Fruit fly (Drosophila melanogaster) whole organism, embryonic: ENCODE results near the gene slp1.
A peak's percentile ranks its signal among the peaks of the same experiment; 100 is the strongest.

Source experiments
- Ada2b ChIP-seq: fragments of 200-800 bp; sonication (Bioruptor generic); IDR thresholded peaks from 2 replicates; pipeline ENCODE4 v1.3.6; 2022; ENCODE audit warnings: missing biosample characterization, missing genetic modification characterization
- Atf6 ChIP-seq: fragments of 200-800 bp; sonication (Bioruptor generic); IDR thresholded peaks from 2 replicates; pipeline ENCODE4 v1.3.6; 2022; ENCODE audit warnings: missing biosample characterization, missing genetic modification characterization
- CG10209 ChIP-seq: fragments of 200-800 bp; sonication (Bioruptor generic); optimal IDR thresholded peaks from 3 replicates; lab custom pipeline; 2017; ENCODE audit warnings: missing biosample characterization, mild to moderate bottlenecking, missing genetic modification characterization, missing genetic modification reagents
- CG10565 ChIP-seq: fragments of 200-800 bp; sonication (Bioruptor generic); optimal IDR thresholded peaks from 3 replicates; lab custom pipeline; 2016; ENCODE audit warnings: missing biosample characterization, mild to moderate bottlenecking, missing genetic modification characterization
- CG11723 ChIP-seq: fragments of 200-800 bp; sonication (Bioruptor generic); optimal IDR thresholded peaks from 2 replicates; lab custom pipeline; 2017; ENCODE audit warnings: missing biosample characterization, mild to moderate bottlenecking, missing genetic modification characterization
- CG12071 ChIP-seq: fragments of 200-800 bp; sonication (Bioruptor generic); optimal IDR thresholded peaks from 3 replicates; lab custom pipeline; 2018; ENCODE audit warnings: missing biosample characterization, mild to moderate bottlenecking, missing genetic modification characterization
- CG12155 ChIP-seq: fragments of 200-800 bp; sonication (Bioruptor generic); optimal IDR thresholded peaks from 3 replicates; lab custom pipeline; 2016; ENCODE audit warnings: missing biosample characterization, missing genetic modification characterization
- CG12942 ChIP-seq: fragments of 200-800 bp; sonication (Bioruptor generic); optimal IDR thresholded peaks from 3 replicates; lab custom pipeline; 2016; ENCODE audit warnings: missing biosample characterization, missing genetic modification characterization
- CG14050 ChIP-seq: fragments of 200-800 bp; sonication (Bioruptor generic); IDR thresholded peaks from 3 replicates; pipeline ENCODE4 v1.3.6; 2022; ENCODE audit warnings: missing biosample characterization, missing genetic modification characterization
- CG15514 ChIP-seq: fragments of 200-800 bp; sonication (Bioruptor generic); optimal IDR thresholded peaks from 3 replicates; lab custom pipeline; 2017; ENCODE audit warnings: missing biosample characterization, missing genetic modification characterization, mild to moderate bottlenecking, moderate library complexity, missing genetic modification reagents
- CG1647 ChIP-seq: fragments of 200-800 bp; sonication (Bioruptor generic); optimal IDR thresholded peaks from 3 replicates; lab custom pipeline; 2016; ENCODE audit warnings: missing biosample characterization, missing genetic modification characterization
- CG16813 ChIP-seq: fragments of 200-800 bp; sonication (Bioruptor generic); IDR thresholded peaks from 3 replicates; pipeline ENCODE4 v1.3.6; 2022; ENCODE audit warnings: missing biosample characterization, missing genetic modification characterization; ENCODE audit not compliant: partially characterized antibody
- CG17912 ChIP-seq: fragments of 200-800 bp; sonication (Bioruptor generic); optimal IDR thresholded peaks from 2 replicates; lab custom pipeline; 2018; ENCODE audit warnings: missing biosample characterization, mild to moderate bottlenecking, missing genetic modification characterization
- CG2712 ChIP-seq: fragments of 200-800 bp; optimal IDR thresholded peaks from 3 replicates; lab custom pipeline; 2019; ENCODE audit warnings: missing biosample characterization, mild to moderate bottlenecking, missing genetic modification characterization, moderate library complexity
- CG31365 ChIP-seq: fragments of 200-800 bp; sonication (Bioruptor generic); optimal IDR thresholded peaks from 2 replicates; lab custom pipeline; 2018; ENCODE audit warnings: missing biosample characterization, mild to moderate bottlenecking, missing genetic modification characterization
- CG34376 ChIP-seq: fragments of 200-800 bp; sonication (Bioruptor generic); optimal IDR thresholded peaks from 2 replicates; lab custom pipeline; 2018; ENCODE audit warnings: missing biosample characterization, mild to moderate bottlenecking, missing genetic modification characterization
- CG3726 ChIP-seq: fragments of 200-800 bp; sonication (Bioruptor generic); IDR thresholded peaks from 3 replicates; pipeline ENCODE4, ENCODE4 v1.3.6; 2022; ENCODE audit warnings: missing biosample characterization, missing genetic modification characterization
- CG6791 ChIP-seq: fragments of 200-800 bp; sonication (Bioruptor generic); IDR thresholded peaks from 3 replicates; pipeline ENCODE4 v1.3.6; 2022; ENCODE audit warnings: missing biosample characterization, missing genetic modification characterization; ENCODE audit not compliant: partially characterized antibody
- CG7745 ChIP-seq: fragments of 200-800 bp; sonication (Bioruptor generic); optimal IDR thresholded peaks from 2 replicates; lab custom pipeline; 2018; ENCODE audit warnings: missing biosample characterization, mild to moderate bottlenecking, missing genetic modification characterization, moderate library complexity
- CG8089 ChIP-seq: fragments of 200-800 bp; sonication (Bioruptor generic); optimal IDR thresholded peaks from 3 replicates; lab custom pipeline; 2016; ENCODE audit warnings: missing biosample characterization, missing genetic modification characterization
- CG9817 ChIP-seq: fragments of 200-800 bp; sonication (Bioruptor generic); optimal IDR thresholded peaks from 2 replicates; lab custom pipeline; 2018; ENCODE audit warnings: missing biosample characterization, mild to moderate bottlenecking, missing genetic modification characterization, moderate library complexity
- CG9932 ChIP-seq: fragments of 200-800 bp; sonication (Bioruptor generic); IDR thresholded peaks from 2 replicates; pipeline ENCODE4 v1.3.6; 2022; ENCODE audit warnings: missing biosample characterization, missing genetic modification characterization
- CkIIα-i1 ChIP-seq: fragments of 200-800 bp; sonication (Bioruptor generic); IDR thresholded peaks from 2 replicates; pipeline ENCODE4 v1.3.6; 2022; ENCODE audit warnings: missing biosample characterization, missing genetic modification characterization
- Doc2 ChIP-seq: fragments of 200-800 bp; sonication (Bioruptor generic); IDR thresholded peaks from 2 replicates; pipeline ENCODE4 v1.3.6; 2022; ENCODE audit warnings: missing biosample characterization, missing genetic modification characterization
- Gsc ChIP-seq: fragments of 200-800 bp; sonication (Bioruptor generic); IDR thresholded peaks from 2 replicates; pipeline ENCODE4 v1.3.6; 2022; ENCODE audit warnings: missing biosample characterization, missing genetic modification characterization
- Med ChIP-seq: fragments of 200-800 bp; sonication (Bioruptor generic); peaks from one replicate; lab custom pipeline; 2016; ENCODE audit warnings: missing biosample characterization, missing genetic modification characterization, mild to moderate bottlenecking, inconsistent platforms, moderate library complexity
- NFAT ChIP-seq: fragments of 200-800 bp; sonication (Bioruptor generic); IDR thresholded peaks from 2 replicates; pipeline ENCODE4 v1.3.6; 2022; ENCODE audit warnings: missing biosample characterization, missing genetic modification characterization
- Trl ChIP-seq, 3 experiments: fragments of >200 bp in 2 of 3; fragments of 200-800 bp in 1 of 3; sonication (Bioruptor generic) in 1 of 3; optimal IDR thresholded peaks; 2 replicates in 1 of 3; 3 replicates in 2 of 3; lab custom pipeline; 2016 to 2017; ENCODE audit warnings: missing biosample characterization in 1 of 3, missing genetic modification characterization in 1 of 3
- ash1 ChIP-seq: fragments of 200-800 bp; sonication (Bioruptor generic); optimal IDR thresholded peaks from 2 replicates; lab custom pipeline; 2018; ENCODE audit warnings: missing biosample characterization, mild to moderate bottlenecking, missing genetic modification characterization
- ato ChIP-seq: fragments of 200-800 bp; sonication (Bioruptor generic); IDR thresholded peaks from 2 replicates; pipeline ENCODE4 v1.3.6; 2022; ENCODE audit warnings: missing biosample characterization, missing genetic modification characterization; ENCODE audit not compliant: partially characterized antibody
- bigmax ChIP-seq: fragments of 200-800 bp; sonication (Bioruptor generic); optimal IDR thresholded peaks from 2 replicates; lab custom pipeline; 2018; ENCODE audit warnings: missing biosample characterization, mild to moderate bottlenecking, missing genetic modification characterization
- chm ChIP-seq: fragments of 200-800 bp; sonication (Bioruptor generic); IDR thresholded peaks from 2 replicates; pipeline ENCODE4 v1.3.6; 2022; ENCODE audit warnings: missing biosample characterization, missing genetic modification characterization
- dmrt11E ChIP-seq: fragments of 200-800 bp; sonication (Bioruptor generic); optimal IDR thresholded peaks from 3 replicates; lab custom pipeline; 2018; ENCODE audit warnings: missing biosample characterization, mild to moderate bottlenecking, missing genetic modification characterization, moderate library complexity
- en ChIP-seq: fragments of 200-800 bp; sonication (Bioruptor generic); optimal IDR thresholded peaks from 2 replicates; lab custom pipeline; 2016; ENCODE audit warnings: missing biosample characterization, missing genetic modification characterization
- eyg ChIP-seq: fragments of 200-800 bp; sonication (Bioruptor generic); optimal IDR thresholded peaks from 3 replicates; lab custom pipeline; 2016; ENCODE audit warnings: missing biosample characterization, missing genetic modification characterization
- gsb-n ChIP-seq: fragments of 200-800 bp; sonication (Bioruptor generic); optimal IDR thresholded peaks from 3 replicates; lab custom pipeline; 2018; ENCODE audit warnings: missing biosample characterization, mild to moderate bottlenecking, missing genetic modification characterization
- her ChIP-seq: fragments of 200-800 bp; sonication (Bioruptor generic); optimal IDR thresholded peaks from 2 replicates; lab custom pipeline; 2016; ENCODE audit warnings: missing biosample characterization, missing genetic modification characterization
- kah ChIP-seq: fragments of 200-800 bp; sonication (Bioruptor generic); optimal IDR thresholded peaks from 2 replicates; lab custom pipeline; 2018; ENCODE audit warnings: missing biosample characterization, mild to moderate bottlenecking, missing genetic modification characterization
- mirr ChIP-seq: fragments of 200-800 bp; sonication (Bioruptor generic); optimal IDR thresholded peaks from 3 replicates; lab custom pipeline; 2018; ENCODE audit warnings: missing biosample characterization, mild to moderate bottlenecking, missing genetic modification characterization
- pros ChIP-seq: fragments of 200-800 bp; sonication (Bioruptor generic); optimal IDR thresholded peaks from 3 replicates; lab custom pipeline; 2019; ENCODE audit warnings: missing biosample characterization, mild to moderate bottlenecking, missing genetic modification characterization, moderate library complexity
- psq ChIP-seq: fragments of 200-800 bp; sonication (Bioruptor generic); optimal IDR thresholded peaks from 2 replicates; lab custom pipeline; 2017; ENCODE audit warnings: missing biosample characterization, missing genetic modification characterization
- pum ChIP-seq: fragments of 200-800 bp; sonication (Bioruptor generic); optimal IDR thresholded peaks from 2 replicates; lab custom pipeline; 2016; ENCODE audit warnings: missing biosample characterization, missing genetic modification characterization
- pzg ChIP-seq: fragments of 200-800 bp; sonication (Bioruptor generic); optimal IDR thresholded peaks from 3 replicates; lab custom pipeline; 2018; ENCODE audit warnings: missing biosample characterization, mild to moderate bottlenecking, missing genetic modification characterization, moderate library complexity
- repo ChIP-seq: fragments of 200-800 bp; sonication (Bioruptor generic); optimal IDR thresholded peaks from 2 replicates; lab custom pipeline; 2016; ENCODE audit warnings: missing biosample characterization, missing genetic modification characterization
- sc ChIP-seq, 3 experiments: fragments of >200 bp in 2 of 3; fragments of 200-800 bp in 1 of 3; sonication (Bioruptor generic) in 1 of 3; optimal IDR thresholded peaks; 2 replicates in 2 of 3; 3 replicates in 1 of 3; lab custom pipeline; 2017; ENCODE audit warnings: mild to moderate bottlenecking in 1 of 3, missing biosample characterization in 1 of 3, missing genetic modification characterization in 1 of 3, missing genetic modification reagents in 1 of 3
- sima ChIP-seq: fragments of 200-800 bp; sonication (Bioruptor generic); optimal IDR thresholded peaks from 2 replicates; lab custom pipeline; 2016; ENCODE audit warnings: missing biosample characterization, missing genetic modification characterization
- sisA ChIP-seq: fragments of 200-800 bp; sonication (Bioruptor generic); IDR thresholded peaks from 2 replicates; pipeline ENCODE4 v1.3.6; 2022; ENCODE audit warnings: missing biosample characterization, missing genetic modification characterization
- usp ChIP-seq: fragments of >200 bp; optimal IDR thresholded peaks from 2 replicates; lab custom pipeline; 2017; ENCODE audit warnings: missing biosample characterization, missing genetic modification characterization
- z ChIP-seq: fragments of 200-800 bp; sonication (Bioruptor generic); IDR thresholded peaks from 3 replicates; pipeline ENCODE4 v1.3.6; 2022; ENCODE audit warnings: missing biosample characterization, missing genetic modification characterization
- zen2 ChIP-seq: fragments of 200-800 bp; sonication (Bioruptor generic); IDR thresholded peaks from 3 replicates; pipeline ENCODE4 v1.3.6; 2022; ENCODE audit warnings: missing biosample characterization, missing genetic modification characterization; ENCODE audit not compliant: partially characterized antibody

Gene slp1

dm6 chr2L:3786246-3786645 is 39.2 kb upstream of the slp1 start (continued):
- TF ChIP-seq Trl (optimal IDR thresholded peaks at IDR 0.05; lab: Kevin White, UChicago), result no peak
- TF ChIP-seq Trl (GFP tag; optimal IDR thresholded peaks at IDR 0.05; lab: Kevin White, UChicago), result peak; percentile 73
- no peak for TF ChIP-seq eyg (GFP tag; lab: Kevin White, UChicago)
- peak; percentile 67 for TF ChIP-seq CG10209
- peak; percentile 39; the same call in 1 of the 2 replicates for TF ChIP-seq Atf6
- TF ChIP-seq pum (GFP tag; lab: Kevin White, UChicago), result peak; percentile 62
- TF ChIP-seq Doc2, result no peak
- TF ChIP-seq CG7745 (tag; lab: Kevin White, UChicago), result no peak
- no peak for TF ChIP-seq CG12071 (GFP tag; lab: Kevin White, UChicago)
- TF ChIP-seq CG12155 (GFP tag; lab: Kevin White, UChicago), result peak; percentile 43
- no peak for TF ChIP-seq CG1647 (GFP tag; lab: Kevin White, UChicago)
- peak; percentile 93 for TF ChIP-seq NFAT (GFP tag; lab: Robert Waterston, UW)
- peak; percentile 69 for TF ChIP-seq CG2712
- peak; percentile 91 for TF ChIP-seq CG9932
- peak; percentile 10 for TF ChIP-seq repo (GFP tag; lab: Kevin White, UChicago)
- TF ChIP-seq en (GFP tag; lab: Kevin White, UChicago), result peak; percentile 3
- TF ChIP-seq psq (GFP tag; lab: Kevin White, UChicago), result peak; percentile 25
- TF ChIP-seq zen2 (GFP tag; lab: Robert Waterston, UW), result no peak
- no peak for TF ChIP-seq CG16813 (GFP tag; lab: Robert Waterston, UW)
- 0 out of 3 replicates have a peak, but pooled peaks have one; percentile 5 for TF ChIP-seq CG6791 (GFP tag; lab: Robert Waterston, UW)
- TF ChIP-seq CG11723 (GFP tag; lab: Kevin White, UChicago), result peak; percentile 27
- TF ChIP-seq sisA (GFP tag; lab: Robert Waterston, UW), result peak; percentile 86
- TF ChIP-seq CG8089 (GFP tag; lab: Kevin White, UChicago), result peak; percentile 80
- peak; percentile 89 for TF ChIP-seq CG17912 (GFP tag; lab: Kevin White, UChicago)
- no peak for TF ChIP-seq Gsc (GFP tag; lab: Robert Waterston, UW)
- TF ChIP-seq Med (GFP tag; lab: Kevin White, UChicago), result peak; percentile 96
- peak; percentile 67 for TF ChIP-seq dmrt11E
- no peak for TF ChIP-seq z (GFP tag; lab: Robert Waterston, UW)
- TF ChIP-seq CG34376 (GFP tag; lab: Kevin White, UChicago), result no peak
- no peak for TF ChIP-seq sima (GFP tag; lab: Kevin White, UChicago)
- peak; percentile 68 for TF ChIP-seq Ada2b (GFP tag; lab: Robert Waterston, UW)
- TF ChIP-seq gsb-n (tag; lab: Kevin White, UChicago), result peak; percentile 43
- no peak for TF ChIP-seq ash1 (GFP tag; lab: Kevin White, UChicago)
- no peak for TF ChIP-seq CG10565 (GFP tag; lab: Kevin White, UChicago)
- TF ChIP-seq CG14050 (GFP tag; lab: Robert Waterston, UW), result peak; percentile 41; the same call in 2 of the 3 replicates
- TF ChIP-seq pros, result no peak
- peak; percentile 59 for TF ChIP-seq her (GFP tag; lab: Kevin White, UChicago)
- peak; percentile 17 for TF ChIP-seq pzg (GFP tag; lab: Kevin White, UChicago)
- TF ChIP-seq usp (GFP tag; lab: Kevin White, UChicago), result no peak
- peak; percentile 86 for TF ChIP-seq chm
- no peak for TF ChIP-seq bigmax (GFP tag; lab: Kevin White, UChicago)
- no peak for TF ChIP-seq CG31365 (tag; lab: Kevin White, UChicago)
- TF ChIP-seq CG12942 (GFP tag; lab: Kevin White, UChicago), result peak; percentile 50
- TF ChIP-seq CG9817 (tag; lab: Kevin White, UChicago), result peak; percentile 81
- peak; percentile 31 for TF ChIP-seq mirr (GFP tag; lab: Kevin White, UChicago)
- TF ChIP-seq CG15514 (GFP tag; lab: Kevin White, UChicago), result peak; percentile 0
- no peak for TF ChIP-seq sc (optimal IDR thresholded peaks at IDR 0.05; lab: Kevin White, UChicago)
- TF ChIP-seq sc (GFP tag; optimal IDR thresholded peaks at IDR 0.05; lab: Kevin White, UChicago), result peak; percentile 68
- TF ChIP-seq CG3726, result peak; percentile 77; the same call in 1 of the 3 replicates
- TF ChIP-seq CkIIα-i1 (GFP tag; lab: Robert Waterston, UW), result no peak
- TF ChIP-seq ato (GFP tag; lab: Robert Waterston, UW), result no peak
- TF ChIP-seq kah, result no peak
